Worm (Caenorhabditis elegans): ENCODE results near the gene C17C3.5.

C17C3.5 gene

DNA sequence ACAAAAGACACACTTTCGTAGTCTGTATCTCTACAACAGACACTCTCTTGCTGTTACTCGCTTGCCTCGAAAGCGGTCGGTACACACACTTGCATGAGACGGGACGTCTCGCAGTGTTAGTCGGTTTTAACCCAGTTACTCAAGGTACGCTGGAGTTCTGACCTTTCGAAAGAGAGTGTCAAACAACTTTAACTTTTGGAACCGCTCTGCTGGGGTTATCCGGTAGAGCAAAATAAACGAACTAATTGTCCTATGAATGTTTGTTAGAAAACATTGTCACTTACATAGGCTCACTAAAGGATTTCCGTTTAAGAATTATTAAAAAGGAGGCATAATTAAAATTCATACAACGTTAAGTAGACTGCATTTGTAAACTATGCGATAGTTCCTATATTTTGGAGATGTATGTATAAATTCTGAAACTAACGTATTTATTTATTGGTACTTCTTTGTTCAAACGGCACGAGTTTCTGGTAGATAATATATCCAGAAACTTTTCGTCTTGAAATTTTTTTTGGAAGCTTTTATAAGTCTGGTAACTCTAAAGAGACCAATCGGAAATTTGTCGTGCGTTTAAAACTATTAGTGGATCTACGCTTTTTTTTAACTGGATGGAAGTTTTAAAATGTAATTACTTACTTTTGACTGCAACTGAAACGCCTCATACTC is 8.0 kb upstream of the C17C3.5 start:
- TF ChIP-seq unc-86 (tag; optimal IDR thresholded peaks at IDR 0.05), result peak; percentile 98
- peak; percentile 98 for TF ChIP-seq nhr-76 (tag; optimal IDR thresholded peaks at IDR 0.05)
- TF ChIP-seq ama-1 (optimal IDR thresholded peaks at IDR 0.05), result peak; percentile 100
- TF ChIP-seq pag-3 (tag; optimal IDR thresholded peaks at IDR 0.05; ENCODE audit: borderline replicate concordance, insufficient read depth), result peak; percentile 79
- TF ChIP-seq skn-1 (tag; optimal IDR thresholded peaks at IDR 0.05), result peak; percentile 90
- peak; percentile 60 for TF ChIP-seq lin-15B (tag; optimal IDR thresholded peaks at IDR 0.05)
- TF ChIP-seq lsy-2 (tag; optimal IDR thresholded peaks at IDR 0.05), result peak; percentile 96
- peak; percentile 93 for TF ChIP-seq mef-2 (tag; optimal IDR thresholded peaks at IDR 0.05)
- TF ChIP-seq ceh-88 (GFP tag; IDR thresholded peaks at IDR 0.05), result peak; percentile 98
- peak; percentile 97 for TF ChIP-seq mep-1 (tag; optimal IDR thresholded peaks at IDR 0.05)
- TF ChIP-seq fkh-10 (GFP tag; optimal IDR thresholded peaks at IDR 0.05), result peak; percentile 99
- peak; percentile 62 for TF ChIP-seq aha-1 (tag; optimal IDR thresholded peaks at IDR 0.05)
- TF ChIP-seq ceh-82 (tag; optimal IDR thresholded peaks at IDR 0.05), result peak; percentile 96 to 97 (median 97)
- peak; percentile 100 for TF ChIP-seq nhr-90 (tag; optimal IDR thresholded peaks at IDR 0.05; ENCODE audit: poor library complexity)
- TF ChIP-seq dpl-1 (GFP tag; optimal IDR thresholded peaks at IDR 0.05), result peak; percentile 80 to 85 (median 83)
- peak; percentile 99 for TF ChIP-seq nhr-85 (tag)
- TF ChIP-seq lin-35 (GFP tag; optimal IDR thresholded peaks at IDR 0.05), result peak; percentile 86 to 94
- TF ChIP-seq nhr-11 (tag; optimal IDR thresholded peaks at IDR 0.05), result peak; percentile 96
- TF ChIP-seq hlh-17 (GFP tag; optimal IDR thresholded peaks at IDR 0.05; ENCODE audit: borderline replicate concordance), result peak; percentile 92
- TF ChIP-seq hpl-2 (GFP tag; optimal IDR thresholded peaks at IDR 0.05), result peak; percentile 98
- peak; percentile 68 for TF ChIP-seq nhr-12 (tag; optimal IDR thresholded peaks at IDR 0.05)
- TF ChIP-seq ceh-63 (GFP tag; optimal IDR thresholded peaks at IDR 0.05), result peak; percentile 95
- peak; percentile 95 for TF ChIP-seq C04F5.9 (tag; optimal IDR thresholded peaks at IDR 0.05)
- peak; percentile 99 for TF ChIP-seq aly-2 (tag; optimal IDR thresholded peaks at IDR 0.05)
- TF ChIP-seq ces-1 (GFP tag; optimal IDR thresholded peaks at IDR 0.05), result peak; percentile 92
- TF ChIP-seq pax-3 (tag; optimal IDR thresholded peaks at IDR 0.05), result peak; percentile 98
- peak; percentile 100 for TF ChIP-seq nhr-47 (tag; optimal IDR thresholded peaks at IDR 0.05)
- peak; percentile 98 for TF ChIP-seq isw-1 (GFP tag; IDR thresholded peaks at IDR 0.05)
- TF ChIP-seq lir-3 (tag; optimal IDR thresholded peaks at IDR 0.05; ENCODE audit: poor library complexity), result peak; percentile 92
- TF ChIP-seq lin-39 (tag; optimal IDR thresholded peaks at IDR 0.05), result peak; percentile 96
- peak; percentile 47 to 98 (median 80) for TF ChIP-seq elt-3 (tag; optimal IDR thresholded peaks at IDR 0.05)
- TF ChIP-seq sup-37 (GFP tag; optimal IDR thresholded peaks at IDR 0.05), result peak; percentile 98
- peak; percentile 99 for TF ChIP-seq irx-1 (tag; optimal IDR thresholded peaks at IDR 0.05)
- peak; percentile 38 to 93 for TF ChIP-seq mdl-1 (tag; optimal IDR thresholded peaks at IDR 0.05)
- TF ChIP-seq unc-130 (tag; optimal IDR thresholded peaks at IDR 0.05), result peak; percentile 98
- TF ChIP-seq efl-1 (optimal IDR thresholded peaks at IDR 0.05), result peak; percentile 92 to 93
- peak; percentile 80 to 98 for TF ChIP-seq efl-1 (GFP tag; optimal IDR thresholded peaks at IDR 0.05 in 1 of 2)
- TF ChIP-seq rnt-1 (tag; optimal IDR thresholded peaks at IDR 0.05), result peak; percentile 98
- peak; percentile 92 to 93 for TF ChIP-seq egl-27 (tag; optimal IDR thresholded peaks at IDR 0.05)
- peak; percentile 100 for TF ChIP-seq swsn-7 (tag; optimal IDR thresholded peaks at IDR 0.05)
- peak; percentile 81 for TF ChIP-seq blmp-1 (tag; optimal IDR thresholded peaks at IDR 0.05)
- TF ChIP-seq nhr-19 (GFP tag; conservative IDR thresholded peaks at IDR 0.05), result peak; percentile 99
- TF ChIP-seq mab-9 (GFP tag; IDR thresholded peaks at IDR 0.05), result peak; percentile 98
- TF ChIP-seq nhr-77 (tag; optimal IDR thresholded peaks at IDR 0.05), result peak; percentile 99
- TF ChIP-seq C34B4.2 (tag; optimal IDR thresholded peaks at IDR 0.05), result peak; percentile 67
- TF ChIP-seq vab-15 (tag; optimal IDR thresholded peaks at IDR 0.05), result peak; percentile 87
- peak; percentile 100 for TF ChIP-seq nhr-20 (tag; optimal IDR thresholded peaks at IDR 0.05)
- peak; percentile 60 for TF ChIP-seq F16B12.6 (tag; optimal IDR thresholded peaks at IDR 0.05)
- TF ChIP-seq ztf-11 (tag; optimal IDR thresholded peaks at IDR 0.05), result peak in 1 of 2 experiments; percentile 93
- TF ChIP-seq snu-23 (GFP tag; optimal IDR thresholded peaks at IDR 0.05), result peak; percentile 100
- TF ChIP-seq tbx-2 (tag; optimal IDR thresholded peaks at IDR 0.05), result peak; percentile 100

Data from whole organism, L1 larva.